Worm (Caenorhabditis elegans) whole organism, L4/young adult: ENCODE data around the gene F46B3.15.

Source experiments
- W03F9.2 ChIP-seq: fragments of 150-350 bp; optimal IDR thresholded peaks from 2 replicates; lab custom pipeline; 2014; ENCODE audit warnings: missing biosample characterization, missing genetic modification characterization
- dao-5 ChIP-seq: sonication (generic microtip); optimal IDR thresholded peaks from 2 replicates; lab custom pipeline; 2016; ENCODE audit warnings: missing genotype, missing genetic modification characterization, moderate library complexity, missing compliant biosample characterization
- him-1 ChIP-seq: sonication (generic microtip); optimal IDR thresholded peaks from 2 replicates; lab custom pipeline; 2016; ENCODE audit warnings: missing genotype, missing genetic modification reagents, missing genetic modification characterization, missing compliant biosample characterization

The F46B3.15 gene

ce11 chrV:20633619-20634018 lies at the start of gene F46B3.15:
F46B3.15 (minus strand) TSS chrV:20633719.
- TF ChIP-seq him-1 (tag; lab: Kevin White, UChicago) (no peak), dao-5 (tag; lab: Kevin White, UChicago) (no peak), W03F9.2 (no peak)

- TF ChIP-seq him-1 (tag; lab: Kevin White, UChicago) (no peak), W03F9.2 (no peak)
Measured at ce11 chrV:20682309-20682708, 48.8 kb upstream of the F46B3.15 start.

ce11 chrV:20681824-20682223 lies 48.3 kb upstream of the F46B3.15 start:
- no peak for TF ChIP-seq dao-5 (tag; lab: Kevin White, UChicago)

ce11 chrV:20681120-20681519 lies 47.6 kb upstream of the F46B3.15 start, which contains the start of gene srsx-35:
srsx-35 (plus strand) TSS chrV:20681420.
- TF ChIP-seq W03F9.2 (no peak), him-1 (tag; lab: Kevin White, UChicago) (no peak), dao-5 (tag; lab: Kevin White, UChicago) (no peak)

ce11 chrV:20680189-20680588 lies 46.7 kb upstream of the F46B3.15 start:
- TF ChIP-seq W03F9.2 (no peak), dao-5 (tag; lab: Kevin White, UChicago) (no peak), him-1 (tag; lab: Kevin White, UChicago) (no peak)

ce11 chrV:20670625-20671024 lies 37.1 kb upstream of the F46B3.15 start:
- TF ChIP-seq W03F9.2 = no peak
- no peak for TF ChIP-seq him-1 (tag; lab: Kevin White, UChicago)
- TF ChIP-seq dao-5 (tag; lab: Kevin White, UChicago) = no peak

- TF ChIP-seq him-1 (tag; lab: Kevin White, UChicago) (no peak), W03F9.2 (no peak), dao-5 (tag; lab: Kevin White, UChicago) (no peak)
Measured at ce11 chrV:20666905-20667304, 33.4 kb upstream of the F46B3.15 start, which contains the start of gene mlt-11. mlt-11 (plus strand) TSS chrV:20667205.

- TF ChIP-seq him-1 (tag; lab: Kevin White, UChicago) (no peak), dao-5 (tag; lab: Kevin White, UChicago) (no peak)
Measured at ce11 chrV:20664930-20665329, 31.4 kb upstream of the F46B3.15 start.

- TF ChIP-seq W03F9.2 (no peak), dao-5 (tag; lab: Kevin White, UChicago) (no peak), him-1 (tag; lab: Kevin White, UChicago) (no peak)
Measured at ce11 chrV:20663736-20664135, 30.2 kb upstream of the F46B3.15 start.

- TF ChIP-seq him-1 (tag; lab: Kevin White, UChicago) (no peak), dao-5 (tag; lab: Kevin White, UChicago) (no peak), W03F9.2 (no peak)
Measured at ce11 chrV:20662474-20662873, 29.0 kb upstream of the F46B3.15 start.

- TF ChIP-seq him-1 (tag; lab: Kevin White, UChicago) (no peak), W03F9.2 (no peak), dao-5 (tag; lab: Kevin White, UChicago) (no peak)
Measured at ce11 chrV:20660025-20660424, 26.5 kb upstream of the F46B3.15 start, which contains the start of gene W01F3.2. W01F3.2 (plus strand) TSS chrV:20660325.

- TF ChIP-seq W03F9.2 (no peak), dao-5 (tag; lab: Kevin White, UChicago) (no peak), him-1 (tag; lab: Kevin White, UChicago) (no peak)
Measured at ce11 chrV:20656626-20657025, 23.1 kb upstream of the F46B3.15 start.

ce11 chrV:20655174-20655573 lies 21.7 kb upstream of the F46B3.15 start:
- TF ChIP-seq W03F9.2 (no peak), dao-5 (tag; lab: Kevin White, UChicago) (no peak), him-1 (tag; lab: Kevin White, UChicago) (no peak)

ce11 chrV:20654350-20654749 lies 20.8 kb upstream of the F46B3.15 start, which contains the start of gene mnr-1:
mnr-1 (plus strand) TSS chrV:20654650.
- no peak for TF ChIP-seq dao-5 (tag; lab: Kevin White, UChicago)
- TF ChIP-seq W03F9.2 = no peak
- no peak for TF ChIP-seq him-1 (tag; lab: Kevin White, UChicago)

ce11 chrV:20651923-20652322 lies 18.4 kb upstream of the F46B3.15 start:
- TF ChIP-seq dao-5 (tag; lab: Kevin White, UChicago) = no peak
- no peak for TF ChIP-seq W03F9.2
- no peak for TF ChIP-seq him-1 (tag; lab: Kevin White, UChicago)
